Worm (Caenorhabditis elegans) whole organism, late embryonic: Measurements from ENCODE around the gene D1054.1.

ENCODE experiments used
- C08G9.2 ChIP-seq: sonication (generic microtip); optimal IDR thresholded peaks from 2 replicates; lab custom pipeline; 2016; ENCODE audit warnings: mild to moderate bottlenecking, missing genetic modification characterization, moderate library complexity, missing compliant biosample characterization
- ahr-1 ChIP-seq: sonication (generic microtip); optimal IDR thresholded peaks from 2 replicates; lab custom pipeline; 2016; ENCODE audit warnings: missing genetic modification characterization, missing compliant biosample characterization
- ceh-18 ChIP-seq: sonication (generic microtip); optimal IDR thresholded peaks from 2 replicates; lab custom pipeline; 2016; ENCODE audit warnings: missing genetic modification characterization, missing compliant biosample characterization
- ceh-19 ChIP-seq: fragments of 200-800 bp; sonication (Bioruptor generic); optimal IDR thresholded peaks from 2 replicates; lab custom pipeline; 2018; ENCODE audit warnings: mild to moderate bottlenecking, missing genetic modification characterization, missing compliant biosample characterization
- elt-4 ChIP-seq: sonication (generic microtip); optimal IDR thresholded peaks from 2 replicates; lab custom pipeline; 2016; ENCODE audit warnings: missing genetic modification characterization, missing compliant biosample characterization
- eyg-1 ChIP-seq: sonication (generic microtip); optimal IDR thresholded peaks from 2 replicates; lab custom pipeline; 2016; ENCODE audit warnings: missing genotype, missing genetic modification characterization, missing compliant biosample characterization
- fkh-6 ChIP-seq: sonication (generic microtip); optimal IDR thresholded peaks from 2 replicates; lab custom pipeline; 2016; ENCODE audit warnings: missing genetic modification characterization, missing compliant biosample characterization
- hlh-30 ChIP-seq: sonication (generic microtip); optimal IDR thresholded peaks from 2 replicates; lab custom pipeline; 2017; ENCODE audit warnings: antibody characterized with exemption, missing genetic modification characterization, missing compliant biosample characterization; ENCODE audit not compliant: insufficient read depth
- nhr-11 ChIP-seq: fragments of 150-350 bp; optimal IDR thresholded peaks from 2 replicates; lab custom pipeline; 2014; ENCODE audit warnings: missing biosample characterization, missing genetic modification characterization
- sdc-2 ChIP-seq: sonication (generic microtip); optimal IDR thresholded peaks from 2 replicates; lab custom pipeline; 2016; ENCODE audit warnings: missing genotype, missing genetic modification characterization, missing compliant biosample characterization

- TF ChIP-seq nhr-11 (tag; lab: Kevin White, UChicago) (no peak), fkh-6 (tag; lab: Kevin White, UChicago) (no peak), ceh-19 (GFP tag; lab: Kevin White, UChicago) (no peak), C08G9.2 (tag; lab: Kevin White, UChicago) (no peak), sdc-2 (no peak), ahr-1 (tag; lab: Kevin White, UChicago) (no peak), ceh-18 (tag; lab: Kevin White, UChicago) (no peak), eyg-1 (tag; lab: Kevin White, UChicago) (no peak), elt-4 (tag; lab: Kevin White, UChicago) (no peak), hlh-30 (tag; lab: Kevin White, UChicago) (no peak)
Measured at ce11 chrV:10773216-10773615, 3.2 kb upstream of the D1054.1 start.
